Fruit fly (Drosophila melanogaster): ENCODE measurements around the gene CG9312.

The CG9312 gene

dm6 chr3R:13765456-13765855 is at the start of gene CG9312:
CG9312 (plus strand) TSS chr3R:13765756.
- TF ChIP-seq CG5204 (GFP tag; optimal IDR thresholded peaks at IDR 0.05) (no peak), CG7101 (tag; optimal IDR thresholded peaks at IDR 0.05) (no peak), tj (GFP tag; optimal IDR thresholded peaks at IDR 0.05) (no peak), toe (GFP tag; optimal IDR thresholded peaks at IDR 0.05) (no peak), pad (GFP tag; optimal IDR thresholded peaks at IDR 0.05) (no peak), cnc (optimal IDR thresholded peaks at IDR 0.05) (no peak), CG1620 (GFP tag; optimal IDR thresholded peaks at IDR 0.05) (no peak), CG7045 (GFP tag; optimal IDR thresholded peaks at IDR 0.05) (no peak), Crg-1 (GFP tag; optimal IDR thresholded peaks at IDR 0.05) (no peak), ovo (GFP tag; optimal IDR thresholded peaks at IDR 0.05) (no peak), bab1 (GFP tag; optimal IDR thresholded peaks at IDR 0.05) (no peak), cic (GFP tag; optimal IDR thresholded peaks at IDR 0.05) (no peak), CG33017 (tag; optimal IDR thresholded peaks at IDR 0.05) (no peak), kay (GFP tag; ENCODE audit: borderline replicate concordance) (no peak), Mnt (GFP tag; optimal IDR thresholded peaks at IDR 0.05) (no peak), CG12768 (GFP tag; optimal IDR thresholded peaks at IDR 0.05) (no peak), CG14711 (tag; optimal IDR thresholded peaks at IDR 0.05) (no peak), CG11617 (GFP tag; optimal IDR thresholded peaks at IDR 0.05) (no peak)

dm6 chr3R:13716827-13717226 is 48.7 kb upstream of the CG9312 start:
- TF ChIP-seq CG7045 (GFP tag; optimal IDR thresholded peaks at IDR 0.05) (no peak), Crg-1 (GFP tag; optimal IDR thresholded peaks at IDR 0.05) (no peak), tj (GFP tag; optimal IDR thresholded peaks at IDR 0.05) (no peak), CG7101 (tag; optimal IDR thresholded peaks at IDR 0.05) (no peak), CG14711 (tag; optimal IDR thresholded peaks at IDR 0.05) (no peak), CG33017 (tag; optimal IDR thresholded peaks at IDR 0.05) (no peak), kay (GFP tag; ENCODE audit: borderline replicate concordance) (no peak), CG11617 (GFP tag; optimal IDR thresholded peaks at IDR 0.05) (no peak), bab1 (GFP tag; optimal IDR thresholded peaks at IDR 0.05) (no peak), Hr96 (GFP tag; optimal IDR thresholded peaks at IDR 0.05) (no peak), CG1620 (GFP tag; optimal IDR thresholded peaks at IDR 0.05) (no peak), pad (GFP tag; optimal IDR thresholded peaks at IDR 0.05) (no peak), ovo (GFP tag; optimal IDR thresholded peaks at IDR 0.05) (no peak), toe (GFP tag; optimal IDR thresholded peaks at IDR 0.05) (no peak), CG12768 (GFP tag; optimal IDR thresholded peaks at IDR 0.05) (no peak), Mnt (GFP tag; optimal IDR thresholded peaks at IDR 0.05) (no peak), cnc (optimal IDR thresholded peaks at IDR 0.05) (no peak)

DNA sequence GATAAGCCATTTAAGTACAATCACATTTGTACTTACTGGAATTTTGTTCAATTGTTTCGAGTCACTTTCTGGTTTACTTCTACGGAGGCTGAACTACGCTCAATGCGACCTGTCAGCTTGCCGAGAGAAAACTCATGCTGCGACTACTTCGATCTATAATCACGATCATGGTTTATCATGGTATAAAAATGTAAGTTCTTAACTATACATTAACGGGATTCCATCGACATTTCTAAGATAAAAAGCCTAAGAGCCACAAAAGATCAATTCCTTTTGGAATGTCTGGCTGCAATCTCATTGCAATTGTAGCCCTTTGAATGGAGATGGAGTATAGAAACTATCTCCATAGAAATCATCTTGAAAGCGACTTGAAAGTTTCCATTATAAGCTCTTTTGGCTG is 47.5 kb upstream of the CG9312 start, which contains the start of gene Ubc87F:
TSS of gene Ubc87F (minus strand) at position 101 of the 400 bp plus-strand sequence.
- TF ChIP-seq Crg-1 (GFP tag; optimal IDR thresholded peaks at IDR 0.05) (no peak), Clk (GFP tag; optimal IDR thresholded peaks at IDR 0.05) (no peak), kay (GFP tag; ENCODE audit: borderline replicate concordance) (no peak), Hr96 (GFP tag; optimal IDR thresholded peaks at IDR 0.05) (no peak), tj (GFP tag; optimal IDR thresholded peaks at IDR 0.05) (no peak)

DNA sequence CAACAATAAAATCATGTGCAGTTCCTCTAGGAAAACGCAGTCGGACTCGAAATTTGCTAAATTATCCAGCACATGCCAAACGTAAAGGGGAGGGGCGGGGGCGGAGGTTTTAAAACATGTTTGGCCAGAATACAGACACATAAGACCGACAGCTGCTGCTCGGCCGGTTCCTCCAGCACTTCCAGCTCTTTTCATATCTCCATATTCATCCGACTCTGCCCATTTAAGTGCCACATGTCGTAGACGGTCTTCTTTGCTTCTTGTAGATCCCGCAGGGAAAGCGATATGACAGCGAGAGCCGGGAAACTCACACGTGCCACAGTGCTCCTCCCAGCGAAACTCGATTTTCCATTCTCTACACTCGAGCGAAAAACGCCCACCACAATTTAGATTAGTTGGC is 46.5 kb upstream of the CG9312 start:
- TF ChIP-seq cic (GFP tag; optimal IDR thresholded peaks at IDR 0.05) (no peak), ovo (GFP tag; optimal IDR thresholded peaks at IDR 0.05) (no peak), pad (GFP tag; optimal IDR thresholded peaks at IDR 0.05) (no peak), CG11617 (GFP tag; optimal IDR thresholded peaks at IDR 0.05) (no peak), Crg-1 (GFP tag; optimal IDR thresholded peaks at IDR 0.05) (no peak), CG33017 (tag; optimal IDR thresholded peaks at IDR 0.05) (no peak), toe (GFP tag; optimal IDR thresholded peaks at IDR 0.05) (no peak), CG1620 (GFP tag; optimal IDR thresholded peaks at IDR 0.05) (no peak), CG5204 (GFP tag; optimal IDR thresholded peaks at IDR 0.05) (no peak), kay (GFP tag; ENCODE audit: borderline replicate concordance) (no peak), Clk (GFP tag; optimal IDR thresholded peaks at IDR 0.05) (no peak), tj (GFP tag; optimal IDR thresholded peaks at IDR 0.05) (no peak), bab1 (GFP tag; optimal IDR thresholded peaks at IDR 0.05) (no peak), cnc (optimal IDR thresholded peaks at IDR 0.05) (no peak), CG14711 (tag; optimal IDR thresholded peaks at IDR 0.05) (no peak), CG12768 (GFP tag; optimal IDR thresholded peaks at IDR 0.05) (no peak), Mnt (GFP tag; optimal IDR thresholded peaks at IDR 0.05) (no peak), Hr96 (GFP tag; optimal IDR thresholded peaks at IDR 0.05) (no peak), CG7101 (tag; optimal IDR thresholded peaks at IDR 0.05) (no peak)

DNA sequence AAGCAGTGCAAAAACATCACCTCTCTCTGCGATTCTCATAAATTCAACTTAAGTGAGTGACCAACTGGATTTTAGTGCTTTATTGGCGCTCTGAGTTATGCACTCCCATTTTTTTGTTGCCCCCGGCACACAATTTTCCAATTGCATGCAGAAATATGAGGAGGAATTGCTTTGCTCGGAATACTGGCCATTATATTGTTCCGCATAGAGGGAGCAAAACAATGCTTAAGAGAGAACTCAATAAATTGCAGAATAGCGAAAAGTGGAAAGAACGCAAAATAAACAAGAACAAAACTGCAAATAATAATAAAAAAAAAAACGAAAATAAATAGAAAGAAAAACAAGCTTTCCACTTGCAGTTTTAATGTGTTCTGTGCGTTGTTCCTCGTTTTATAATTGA is 44.8 kb upstream of the CG9312 start:
- TF ChIP-seq tj (GFP tag; optimal IDR thresholded peaks at IDR 0.05) (peak; percentile 93), CG7045 (GFP tag; optimal IDR thresholded peaks at IDR 0.05) (no peak), toe (GFP tag; optimal IDR thresholded peaks at IDR 0.05) (no peak), cnc (optimal IDR thresholded peaks at IDR 0.05) (no peak), CG12768 (GFP tag; optimal IDR thresholded peaks at IDR 0.05) (no peak), cic (GFP tag; optimal IDR thresholded peaks at IDR 0.05) (no peak)

DNA sequence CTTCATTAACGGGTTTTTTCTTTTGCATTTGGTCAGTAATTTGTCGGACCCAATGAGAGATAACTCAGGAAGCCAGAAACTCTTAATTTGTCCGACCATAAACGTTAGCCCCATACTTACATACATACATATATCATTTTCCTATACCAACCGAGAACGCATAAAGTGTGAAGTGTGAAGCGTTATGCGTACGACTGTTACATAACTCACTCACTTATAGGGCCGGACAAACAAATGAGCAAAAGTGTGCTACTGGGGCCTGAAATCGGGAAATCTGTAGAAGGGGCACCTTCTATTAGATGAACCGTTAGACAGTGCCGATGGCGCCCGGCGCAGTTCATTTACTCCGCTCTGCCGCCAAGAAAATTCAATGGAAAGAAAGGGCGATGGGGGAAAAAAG is 43.6 kb upstream of the CG9312 start:
- TF ChIP-seq CG7045 (GFP tag; optimal IDR thresholded peaks at IDR 0.05) = no peak
- TF ChIP-seq CG11617 (GFP tag; optimal IDR thresholded peaks at IDR 0.05) = no peak
- no peak for TF ChIP-seq pad (GFP tag; optimal IDR thresholded peaks at IDR 0.05)
- no peak for TF ChIP-seq Hr96 (GFP tag; optimal IDR thresholded peaks at IDR 0.05)
- no peak for TF ChIP-seq tj (GFP tag; optimal IDR thresholded peaks at IDR 0.05)
- no peak for TF ChIP-seq Mnt (GFP tag; optimal IDR thresholded peaks at IDR 0.05)
- TF ChIP-seq CG33017 (tag; optimal IDR thresholded peaks at IDR 0.05) = no peak
- no peak for TF ChIP-seq CG1620 (GFP tag; optimal IDR thresholded peaks at IDR 0.05)
- TF ChIP-seq toe (GFP tag; optimal IDR thresholded peaks at IDR 0.05) = no peak

- TF ChIP-seq tj (GFP tag; optimal IDR thresholded peaks at IDR 0.05) (peak; percentile 95), CG7101 (tag; optimal IDR thresholded peaks at IDR 0.05) (no peak)
These were observed 43.1 kb upstream of the CG9312 start for dm6 chr3R:13722451-13722850.

Measured in whole organism, adult.